Fruit fly (Drosophila melanogaster) whole organism, pupa: ENCODE results near the gene PH4alphaSG1.

Source experiments
- CG13204 ChIP-seq: fragments of 200-800 bp; sonication (Bioruptor generic); optimal IDR thresholded peaks from 2 replicates; lab custom pipeline; 2018; ENCODE audit warnings: missing biosample characterization, mild to moderate bottlenecking, missing genetic modification characterization, moderate library complexity
- CG15710 ChIP-seq: fragments of 200-800 bp; sonication (Bioruptor generic); optimal IDR thresholded peaks from 2 replicates; lab custom pipeline; 2018; ENCODE audit warnings: missing biosample characterization, mild to moderate bottlenecking, missing genetic modification characterization, moderate library complexity
- CG34367 ChIP-seq: fragments of 200-800 bp; sonication (Bioruptor generic); optimal IDR thresholded peaks from 2 replicates; lab custom pipeline; 2018; ENCODE audit warnings: missing biosample characterization, mild to moderate bottlenecking, missing genetic modification characterization
- D1 ChIP-seq: fragments of 200-800 bp; sonication (Bioruptor generic); optimal IDR thresholded peaks from 2 replicates; lab custom pipeline; 2018; ENCODE audit warnings: missing biosample characterization, mild to moderate bottlenecking, missing genetic modification characterization, moderate library complexity
- EcR ChIP-seq: fragments of 200-800 bp; sonication (Bioruptor generic); optimal IDR thresholded peaks from 3 replicates; lab custom pipeline; 2019; ENCODE audit warnings: missing biosample characterization, missing genetic modification characterization, mild to moderate bottlenecking, moderate library complexity, missing genetic modification reagents
- gl ChIP-seq: fragments of 200-800 bp; sonication (Bioruptor generic); optimal IDR thresholded peaks from 2 replicates; lab custom pipeline; 2018; ENCODE audit warnings: missing biosample characterization, mild to moderate bottlenecking, missing genetic modification characterization
- rn ChIP-seq: fragments of 200-800 bp; sonication (Bioruptor generic); IDR thresholded peaks from 2 replicates; pipeline ENCODE4 v1.3.6; 2022; ENCODE audit warnings: missing biosample characterization, missing genetic modification characterization

DNA sequence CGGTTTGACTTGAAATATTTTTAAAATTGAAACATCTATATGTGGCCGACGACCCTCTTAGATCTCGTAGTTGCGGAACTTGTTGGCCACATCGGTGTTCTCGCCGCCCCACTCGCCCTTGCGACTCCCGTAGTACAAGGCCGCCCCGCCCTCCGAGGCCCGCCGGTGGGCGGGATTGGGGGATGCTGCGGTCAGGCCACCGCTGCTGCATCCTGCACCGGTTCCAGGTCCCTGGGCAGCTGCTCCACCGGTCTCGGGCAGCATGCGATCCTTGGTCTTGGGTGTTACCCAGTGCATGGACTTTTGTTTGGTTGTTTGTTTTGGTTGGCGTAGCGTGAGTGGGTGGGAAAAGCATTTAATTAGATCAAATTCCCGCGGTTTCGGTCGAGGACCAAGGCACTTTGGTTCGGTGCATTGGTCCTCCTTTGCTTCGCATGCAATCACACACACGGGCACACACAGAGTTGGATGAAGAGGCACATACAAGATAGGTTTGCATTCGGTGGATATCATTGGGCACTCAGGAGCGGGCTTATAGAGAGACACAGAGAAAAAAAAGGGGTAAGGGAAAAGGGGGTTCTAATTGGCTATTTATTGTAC, 12.9 kb upstream of the PH4alphaSG1 start:
- TF ChIP-seq rn (GFP tag; lab: Robert Waterston, UW) (no peak), CG15710 (tag; lab: Kevin White, UChicago) (no peak), EcR (GFP tag; lab: Kevin White, UChicago) (no peak), D1 (tag; lab: Kevin White, UChicago) (no peak), gl (tag; lab: Kevin White, UChicago) (no peak), CG34367 (tag; lab: Kevin White, UChicago) (no peak), CG13204 (GFP tag; lab: Kevin White, UChicago) (no peak)
